Fruit fly (Drosophila melanogaster) whole organism: ENCODE data around the gene Tyler.

Source experiments
- CG8478 ChIP-seq: fragments of >200 bp; optimal IDR thresholded peaks from 2 replicates; lab custom pipeline; 2018; ENCODE audit warnings: inconsistent platforms
- Dll ChIP-seq: fragments of >200 bp; optimal IDR thresholded peaks from 2 replicates; lab custom pipeline; 2017
- EcR ChIP-seq, 2 experiments: fragments of >200 bp; optimal IDR thresholded peaks; 2 replicates each; lab custom pipeline; 2017; ENCODE audit warnings: missing biosample characterization in 2 of 2, missing genetic modification characterization in 2 of 2, missing genetic modification reagents in 2 of 2
- pan ChIP-seq: fragments of >200 bp; optimal IDR thresholded peaks from 2 replicates; lab custom pipeline; 2017
- psq ChIP-seq: fragments of >200 bp; optimal IDR thresholded peaks from 2 replicates; lab custom pipeline; 2017

dm6 chrX:19638328-19638940 is 27.1 kb downstream of the Tyler start, which contains the start of gene Rcd-1:
- no peak for TF ChIP-seq EcR (GFP tag; optimal IDR thresholded peaks at IDR 0.05; lab: Kevin White, UChicago)
- no peak for TF ChIP-seq psq (lab: Kevin White, UChicago)
- TF ChIP-seq CG8478 (lab: Kevin White, UChicago) = no peak
- no peak for TF ChIP-seq pan (lab: Kevin White, UChicago)
- no peak for TF ChIP-seq Dll (lab: Kevin White, UChicago)
